Worm (Caenorhabditis elegans) whole organism, L1 larva: ENCODE measurements around the gene zipt-3.

Source experiments
- aha-1 ChIP-seq: fragments of 150-350 bp; optimal IDR thresholded peaks from 2 replicates; lab custom pipeline; 2014; ENCODE audit warnings: missing biosample characterization, missing genetic modification characterization
- alr-1 ChIP-seq: fragments of 200-800 bp; sonication (Bioruptor generic); optimal IDR thresholded peaks from 2 replicates; lab custom pipeline; 2018; ENCODE audit warnings: borderline replicate concordance, mild to moderate bottlenecking, missing genetic modification characterization, missing compliant biosample characterization
- ama-1 ChIP-seq: fragments of 150-350 bp; optimal IDR thresholded peaks from 2 replicates; lab custom pipeline; 2014
- blmp-1 ChIP-seq: fragments of 150-350 bp; optimal IDR thresholded peaks from 2 replicates; lab custom pipeline; 2014; ENCODE audit warnings: missing biosample characterization, missing genetic modification characterization
- dpl-1 ChIP-seq, 3 experiments: fragments of 150-350 bp in 2 of 3; sonication (generic microtip) in 1 of 3; optimal IDR thresholded peaks; 2 replicates each; lab custom pipeline; 2014 to 2017; ENCODE audit warnings: missing biosample characterization in 3 of 3, missing genetic modification characterization in 3 of 3, missing genetic modification reagents in 3 of 3
- efl-1 ChIP-seq, 4 experiments: fragments of 150-350 bp; optimal IDR thresholded peaks in 3 of 4; peaks in 1 of 4; 1 replicate in 1 of 4; 2 replicates in 3 of 4; lab custom pipeline; 2014; ENCODE audit warnings: missing biosample characterization in 2 of 4, missing genetic modification characterization in 2 of 4, missing genetic modification reagents in 2 of 4
- ets-5 ChIP-seq: fragments of 200-800 bp; sonication (Bioruptor generic); IDR thresholded peaks from 2 replicates; pipeline ENCODE4 v1.3.6; 2022; ENCODE audit warnings: missing genetic modification characterization, missing compliant biosample characterization
- fkh-10 ChIP-seq: sonication (generic microtip); optimal IDR thresholded peaks from 2 replicates; lab custom pipeline; 2017; ENCODE audit warnings: missing biosample characterization, missing genetic modification reagents, missing genetic modification characterization
- grh-1 ChIP-seq: fragments of 200-800 bp; sonication (Bioruptor generic); IDR thresholded peaks from 2 replicates; pipeline ENCODE4 v1.3.6; 2022; ENCODE audit warnings: missing genetic modification reagents, missing genetic modification characterization, missing compliant biosample characterization
- jun-1 ChIP-seq: fragments of 150-350 bp; optimal IDR thresholded peaks from 2 replicates; lab custom pipeline; 2014; ENCODE audit warnings: missing biosample characterization, missing genetic modification reagents, missing genetic modification characterization
- lin-14 ChIP-seq: fragments of 200-800 bp; sonication (Bioruptor generic); optimal IDR thresholded peaks from 2 replicates; lab custom pipeline; 2018; ENCODE audit warnings: mild to moderate bottlenecking, missing genetic modification characterization, moderate library complexity, missing compliant biosample characterization
- lin-15B ChIP-seq: fragments of 150-350 bp; sonication (generic microtip); optimal IDR thresholded peaks from 3 replicates; lab custom pipeline; 2014; ENCODE audit warnings: missing biosample characterization, missing genetic modification characterization
- mab-9 ChIP-seq: fragments of 200-800 bp; sonication (Bioruptor generic); IDR thresholded peaks from 2 replicates; pipeline ENCODE4 v1.3.6; 2022; ENCODE audit warnings: missing genetic modification reagents, missing genetic modification characterization, missing compliant biosample characterization
- mef-2 ChIP-seq: fragments of 150-350 bp; optimal IDR thresholded peaks from 2 replicates; lab custom pipeline; 2014; ENCODE audit warnings: missing biosample characterization, missing genetic modification characterization
- mep-1 ChIP-seq: fragments of 150-350 bp; optimal IDR thresholded peaks from 2 replicates; lab custom pipeline; 2014; ENCODE audit warnings: missing biosample characterization, missing genetic modification characterization
- nhr-12 ChIP-seq: sonication (generic microtip); optimal IDR thresholded peaks from 2 replicates; lab custom pipeline; 2017; ENCODE audit warnings: missing biosample characterization, missing genetic modification characterization
- nhr-28 ChIP-seq: fragments of 150-350 bp; optimal IDR thresholded peaks from 2 replicates; lab custom pipeline; 2014; ENCODE audit warnings: missing biosample characterization, missing genetic modification characterization
- nhr-71 ChIP-seq: sonication (generic microtip); optimal IDR thresholded peaks from 2 replicates; lab custom pipeline; 2016; ENCODE audit warnings: mild to moderate bottlenecking, missing genetic modification characterization, moderate library complexity, missing compliant biosample characterization
- nhr-85 ChIP-seq: sonication (generic microtip); peaks from one replicate; lab custom pipeline; 2016; ENCODE audit warnings: missing genetic modification characterization, inconsistent platforms, missing compliant biosample characterization
- snpc-4 ChIP-seq: fragments of 150-350 bp; optimal IDR thresholded peaks from 2 replicates; lab custom pipeline; 2014; ENCODE audit warnings: missing biosample characterization, missing genetic modification characterization
- snu-23 ChIP-seq: sonication (generic microtip); optimal IDR thresholded peaks from 2 replicates; lab custom pipeline; 2016; ENCODE audit warnings: missing genetic modification characterization, missing compliant biosample characterization
- sup-37 ChIP-seq: fragments of 200-800 bp; sonication (Bioruptor generic); optimal IDR thresholded peaks from 2 replicates; lab custom pipeline; 2018; ENCODE audit warnings: mild to moderate bottlenecking, missing genetic modification characterization, missing compliant biosample characterization
- swsn-7 ChIP-seq: sonication (generic microtip); optimal IDR thresholded peaks from 2 replicates; lab custom pipeline; 2016; ENCODE audit warnings: missing genetic modification characterization, missing compliant biosample characterization
- tbx-2 ChIP-seq: sonication (generic microtip); optimal IDR thresholded peaks from 2 replicates; lab custom pipeline; 2016; ENCODE audit warnings: missing genetic modification characterization, missing compliant biosample characterization
- unc-98 ChIP-seq: fragments of 200-800 bp; sonication (Bioruptor generic); IDR thresholded peaks from 2 replicates; pipeline ENCODE4 v1.3.6; 2022; ENCODE audit warnings: missing genetic modification characterization, missing compliant biosample characterization
- vab-15 ChIP-seq: sonication (generic microtip); optimal IDR thresholded peaks from 2 replicates; lab custom pipeline; 2017; ENCODE audit warnings: missing genotype, mild to moderate bottlenecking, missing genetic modification characterization, missing compliant biosample characterization
- xbp-1 ChIP-seq: sonication (generic microtip); optimal IDR thresholded peaks from 2 replicates; lab custom pipeline; 2016; ENCODE audit warnings: missing genetic modification characterization, missing compliant biosample characterization
- zip-4 ChIP-seq: fragments of 200-800 bp; sonication (Bioruptor generic); optimal IDR thresholded peaks from 2 replicates; lab custom pipeline; 2018; ENCODE audit warnings: mild to moderate bottlenecking, missing genetic modification characterization, moderate library complexity, missing compliant biosample characterization
- ztf-11 ChIP-seq, 2 experiments: sonication (generic microtip); optimal IDR thresholded peaks; 2 replicates each; lab custom pipeline; 2016 to 2017; ENCODE audit warnings: missing genetic modification characterization in 2 of 2, missing biosample characterization in 1 of 2, missing compliant biosample characterization in 1 of 2

The zipt-3 gene

DNA sequence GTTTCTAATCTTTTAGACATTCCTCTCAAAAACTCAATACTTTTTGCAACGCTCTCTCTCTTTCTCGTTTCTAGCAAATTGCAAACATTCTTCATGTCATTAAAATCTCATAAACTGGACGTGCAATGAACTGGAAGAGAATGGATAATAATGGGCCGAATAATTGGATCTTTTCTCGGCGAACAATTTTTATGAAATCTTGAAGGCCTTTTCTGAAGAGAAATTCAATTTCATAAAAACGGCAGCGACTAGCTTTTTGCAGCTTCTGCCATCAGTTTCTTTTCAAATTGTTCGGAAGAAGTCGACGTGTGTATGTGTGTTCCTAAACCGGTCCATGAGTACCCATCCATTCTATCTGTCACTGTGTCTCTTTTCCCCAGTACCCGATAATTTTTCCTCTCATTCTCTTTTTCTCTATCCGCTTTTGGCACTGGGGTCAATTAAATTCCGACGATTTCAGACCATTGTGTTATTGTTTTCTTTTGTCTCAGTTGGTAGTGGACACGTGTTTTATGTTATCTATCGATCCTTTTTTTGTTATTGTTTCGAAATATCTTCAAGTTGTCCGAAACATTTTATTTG, 15.2 kb upstream of the zipt-3 start:
- TF ChIP-seq jun-1 (no peak), blmp-1 (tag; lab: Kevin White, UChicago) (peak; percentile 69), ets-5 (GFP tag; lab: Robert Waterston, UW) (no peak), xbp-1 (tag; lab: Kevin White, UChicago) (no peak), vab-15 (tag; lab: Kevin White, UChicago) (no peak), lin-14 (GFP tag; lab: Kevin White, UChicago) (peak; percentile 46), snpc-4 (tag; lab: Kevin White, UChicago) (no peak), alr-1 (tag; lab: Kevin White, UChicago) (no peak), fkh-10 (GFP tag; lab: Kevin White, UChicago) (peak; percentile 29), swsn-7 (no peak), efl-1 (optimal IDR thresholded peaks at IDR 0.05; lab: Kevin White, UChicago) (no peak), efl-1 (GFP tag; optimal IDR thresholded peaks at IDR 0.05 in 1 of 2; lab: Kevin White, UChicago) (peak in 1 of 2 experiments; percentile 50), snu-23 (GFP tag; lab: Kevin White, UChicago) (peak; percentile 29), zip-4 (GFP tag; lab: Kevin White, UChicago) (no peak), sup-37 (GFP tag; lab: Kevin White, UChicago) (no peak), dpl-1 (GFP tag; optimal IDR thresholded peaks at IDR 0.05; lab: Kevin White, UChicago) (no peak), aha-1 (tag; lab: Kevin White, UChicago) (no peak), nhr-12 (tag; lab: Kevin White, UChicago) (no peak), nhr-85 (peak; percentile 78), ztf-11 (tag; optimal IDR thresholded peaks at IDR 0.05; lab: Kevin White, UChicago) (no peak), nhr-28 (tag; lab: Kevin White, UChicago) (no peak), lin-15B (tag; lab: Kevin White, UChicago) (no peak), ama-1 (lab: Kevin White, UChicago) (no peak)

DNA sequence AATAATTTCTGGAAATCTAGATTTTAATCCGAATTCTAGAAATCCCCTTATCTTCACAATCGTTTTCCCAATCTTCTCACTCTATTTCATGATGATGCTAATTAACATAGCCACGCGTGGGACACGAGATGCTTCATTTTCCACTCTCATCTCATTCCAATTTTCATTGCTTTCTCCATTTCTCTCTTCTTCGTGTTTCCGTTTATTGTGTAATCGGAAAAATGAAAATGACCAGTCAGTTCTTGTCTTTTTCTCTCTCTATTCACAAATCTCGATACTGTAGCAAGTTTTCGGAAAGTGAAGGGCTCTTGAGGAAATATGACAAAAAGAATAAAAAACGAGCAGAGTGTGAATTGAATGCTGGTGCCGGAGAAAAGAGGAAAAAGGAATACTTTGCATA, 13.5 kb upstream of the zipt-3 start:
- TF ChIP-seq unc-98 (GFP tag; lab: Robert Waterston, UW): no peak
- TF ChIP-seq nhr-85: peak; percentile 15
- peak; percentile 93 for TF ChIP-seq blmp-1 (tag; lab: Kevin White, UChicago)
- peak; percentile 55 for TF ChIP-seq lin-14 (GFP tag; lab: Kevin White, UChicago)

- peak; percentile 12 for TF ChIP-seq blmp-1 (tag; lab: Kevin White, UChicago)
- no peak for TF ChIP-seq grh-1 (GFP tag; lab: Robert Waterston, UW)
- TF ChIP-seq lin-14 (GFP tag; lab: Kevin White, UChicago): peak; percentile 27
Observed at ce11 chrII:5707532-5707931, 10.4 kb upstream of the zipt-3 start, which contains the start of gene osta-2. TSS of gene osta-2 (plus strand) at chrII:5707691.

- TF ChIP-seq mab-9 (no peak), mep-1 (tag; lab: Kevin White, UChicago) (no peak), nhr-71 (tag; lab: Kevin White, UChicago) (peak; percentile 4), snpc-4 (tag; lab: Kevin White, UChicago) (no peak), tbx-2 (tag; lab: Kevin White, UChicago) (peak; percentile 42), mef-2 (tag; lab: Kevin White, UChicago) (no peak), lin-14 (GFP tag; lab: Kevin White, UChicago) (peak; percentile 77), fkh-10 (GFP tag; lab: Kevin White, UChicago) (peak; percentile 90)
Observed at ce11 chrII:5708154-5708553, 9.8 kb upstream of the zipt-3 start.

DNA sequence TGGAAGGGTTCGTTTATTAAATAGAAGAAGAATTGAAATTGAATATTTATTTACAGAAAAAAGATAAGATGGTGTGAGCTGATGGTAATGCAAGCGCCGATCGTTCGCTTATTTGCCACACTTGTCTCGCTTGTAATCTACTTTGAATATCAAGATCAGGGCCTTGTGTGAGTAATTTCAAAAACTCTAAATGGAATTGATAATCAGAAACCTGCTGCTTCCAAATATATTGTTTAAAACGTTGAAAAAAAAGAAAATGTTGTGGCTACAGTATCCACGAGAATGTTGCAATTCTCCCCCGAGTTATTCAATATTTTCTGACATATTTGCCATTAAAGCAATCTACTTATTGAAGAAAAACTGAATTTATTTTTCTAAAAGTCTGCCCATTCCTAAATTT, 7.1 kb upstream of the zipt-3 start:
- no peak for TF ChIP-seq dpl-1 (GFP tag; optimal IDR thresholded peaks at IDR 0.05; lab: Kevin White, UChicago)
- TF ChIP-seq efl-1 (optimal IDR thresholded peaks at IDR 0.05; lab: Kevin White, UChicago): no peak
- peak in 1 of 2 experiments; percentile 81 for TF ChIP-seq efl-1 (GFP tag; optimal IDR thresholded peaks at IDR 0.05 in 1 of 2; lab: Kevin White, UChicago)

ce11 chrII:5712126-5712525, 5.8 kb upstream of the zipt-3 start:
- TF ChIP-seq nhr-28 (tag; lab: Kevin White, UChicago): no peak
- TF ChIP-seq snu-23 (GFP tag; lab: Kevin White, UChicago): peak; percentile 3
- no peak for TF ChIP-seq zip-4 (GFP tag; lab: Kevin White, UChicago)
